Fruit fly (Drosophila melanogaster) whole organism, embryonic: ENCODE data around the gene CG5861.

ENCODE experiments used
- Adf1 ChIP-seq: fragments of 200-800 bp; sonication (Bioruptor generic); IDR thresholded peaks from 2 replicates; pipeline ENCODE4 v1.3.6; 2022; ENCODE audit warnings: missing biosample characterization, missing genetic modification characterization
- Atf6 ChIP-seq: fragments of 200-800 bp; sonication (Bioruptor generic); IDR thresholded peaks from 2 replicates; pipeline ENCODE4 v1.3.6; 2022; ENCODE audit warnings: missing biosample characterization, missing genetic modification characterization
- B-H2 ChIP-seq: fragments of 200-800 bp; sonication (Bioruptor generic); optimal IDR thresholded peaks from 2 replicates; lab custom pipeline; 2018; ENCODE audit warnings: missing biosample characterization, mild to moderate bottlenecking, missing genetic modification characterization
- Bdp1 ChIP-seq: fragments of 200-800 bp; sonication (Bioruptor generic); optimal IDR thresholded peaks from 3 replicates; lab custom pipeline; 2016; ENCODE audit warnings: missing biosample characterization, missing genetic modification characterization
- Blimp-1 ChIP-seq: fragments of 200-800 bp; sonication (Bioruptor generic); optimal IDR thresholded peaks from 3 replicates; lab custom pipeline; 2018; ENCODE audit warnings: missing biosample characterization, missing genetic modification characterization, mild to moderate bottlenecking, moderate library complexity, missing genetic modification reagents
- Bteb2 ChIP-seq: fragments of 200-800 bp; sonication (Bioruptor generic); optimal IDR thresholded peaks from 2 replicates; lab custom pipeline; 2016; ENCODE audit warnings: missing biosample characterization, missing genetic modification characterization
- CG10431 ChIP-seq: fragments of 200-800 bp; sonication (Bioruptor generic); optimal IDR thresholded peaks from 3 replicates; lab custom pipeline; 2018; ENCODE audit warnings: missing biosample characterization, mild to moderate bottlenecking, missing genetic modification characterization
- CG10543 ChIP-seq: fragments of 200-800 bp; sonication (Bioruptor generic); optimal IDR thresholded peaks from 3 replicates; lab custom pipeline; 2017; ENCODE audit warnings: missing biosample characterization, mild to moderate bottlenecking, missing genetic modification characterization, moderate library complexity
- CG11398 ChIP-seq: fragments of 200-800 bp; sonication (Bioruptor generic); optimal IDR thresholded peaks from 2 replicates; lab custom pipeline; 2016; ENCODE audit warnings: missing biosample characterization, missing genetic modification characterization
- CG12155 ChIP-seq: fragments of 200-800 bp; sonication (Bioruptor generic); optimal IDR thresholded peaks from 3 replicates; lab custom pipeline; 2016; ENCODE audit warnings: missing biosample characterization, missing genetic modification characterization
- CG1233 ChIP-seq: fragments of 200-800 bp; sonication (Bioruptor generic); optimal IDR thresholded peaks from 4 replicates; lab custom pipeline; 2018; ENCODE audit warnings: missing biosample characterization, mild to moderate bottlenecking, missing genetic modification characterization
- CG12391 ChIP-seq: fragments of 200-800 bp; sonication (Bioruptor generic); optimal IDR thresholded peaks from 3 replicates; lab custom pipeline; 2018; ENCODE audit warnings: missing biosample characterization, mild to moderate bottlenecking, missing genetic modification characterization, moderate library complexity
- CG14014 ChIP-seq: fragments of 200-800 bp; sonication (Bioruptor generic); IDR thresholded peaks from 2 replicates; pipeline ENCODE4 v1.3.6; 2022; ENCODE audit warnings: missing biosample characterization, missing genetic modification characterization
- CG18262 ChIP-seq: fragments of 200-800 bp; optimal IDR thresholded peaks from 3 replicates; lab custom pipeline; 2019; ENCODE audit warnings: missing biosample characterization, mild to moderate bottlenecking, missing genetic modification characterization, moderate library complexity
- CG31365 ChIP-seq: fragments of 200-800 bp; sonication (Bioruptor generic); optimal IDR thresholded peaks from 2 replicates; lab custom pipeline; 2018; ENCODE audit warnings: missing biosample characterization, mild to moderate bottlenecking, missing genetic modification characterization
- CG32767 ChIP-seq: fragments of 200-800 bp; sonication (Bioruptor generic); IDR thresholded peaks from 2 replicates; pipeline ENCODE4 v1.3.6; 2022; ENCODE audit warnings: missing biosample characterization, missing genetic modification characterization
- CG3407 ChIP-seq: fragments of 200-800 bp; sonication (Bioruptor generic); optimal IDR thresholded peaks from 2 replicates; lab custom pipeline; 2018; ENCODE audit warnings: missing biosample characterization, mild to moderate bottlenecking, missing genetic modification characterization
- CG6813 ChIP-seq: fragments of 200-800 bp; sonication (Bioruptor generic); optimal IDR thresholded peaks from 2 replicates; lab custom pipeline; 2017; ENCODE audit warnings: missing biosample characterization, missing genetic modification characterization, mild to moderate bottlenecking, moderate library complexity, missing genetic modification reagents
- CG7556 ChIP-seq: fragments of 200-800 bp; sonication (Bioruptor generic); optimal IDR thresholded peaks from 2 replicates; lab custom pipeline; 2017; ENCODE audit warnings: missing biosample characterization, mild to moderate bottlenecking, missing genetic modification characterization
- CG7839 ChIP-seq: fragments of 200-800 bp; sonication (Bioruptor generic); optimal IDR thresholded peaks from 3 replicates; lab custom pipeline; 2018; ENCODE audit warnings: missing biosample characterization, mild to moderate bottlenecking, missing genetic modification characterization, moderate library complexity
- CG8290 ChIP-seq, 3 experiments: fragments of 200-800 bp; sonication (Bioruptor generic); optimal IDR thresholded peaks; 2 replicates each; lab custom pipeline; 2016 to 2019; ENCODE audit warnings: missing biosample characterization in 3 of 3, missing genetic modification characterization in 3 of 3, mild to moderate bottlenecking in 2 of 3, moderate library complexity in 1 of 3
- Camta ChIP-seq: fragments of 200-800 bp; sonication (Bioruptor generic); optimal IDR thresholded peaks from 2 replicates; lab custom pipeline; 2016; ENCODE audit warnings: missing biosample characterization, missing genetic modification characterization
- CrebB ChIP-seq: fragments of 200-800 bp; sonication (Bioruptor generic); optimal IDR thresholded peaks from 3 replicates; lab custom pipeline; 2018; ENCODE audit warnings: missing biosample characterization, mild to moderate bottlenecking, missing genetic modification characterization
- D ChIP-seq, 2 experiments: fragments of 200-800 bp in 1 of 2; fragments of >200 bp in 1 of 2; sonication (Bioruptor generic) in 1 of 2; optimal IDR thresholded peaks; 2 replicates in 1 of 2; 3 replicates in 1 of 2; lab custom pipeline; 2017; ENCODE audit warnings: mild to moderate bottlenecking in 1 of 2, missing biosample characterization in 1 of 2, missing genetic modification characterization in 1 of 2, missing genetic modification reagents in 1 of 2
- Drgx ChIP-seq: fragments of 200-800 bp; sonication (Bioruptor generic); IDR thresholded peaks from 2 replicates; pipeline ENCODE4 v1.3.6; 2022; ENCODE audit warnings: missing biosample characterization, missing genetic modification characterization
- HmgZ ChIP-seq: fragments of 200-800 bp; sonication (Bioruptor generic); optimal IDR thresholded peaks from 2 replicates; lab custom pipeline; 2018; ENCODE audit warnings: missing biosample characterization, mild to moderate bottlenecking, missing genetic modification characterization
- Hr51 ChIP-seq, 2 experiments: fragments of 200-800 bp; sonication (Bioruptor generic); optimal IDR thresholded peaks; 2 replicates in 1 of 2; 3 replicates in 1 of 2; lab custom pipeline; 2016 to 2018; ENCODE audit warnings: missing biosample characterization in 2 of 2, missing genetic modification characterization in 2 of 2, mild to moderate bottlenecking in 1 of 2, moderate library complexity in 1 of 2
- Lhr ChIP-seq: fragments of 200-800 bp; sonication (Bioruptor generic); optimal IDR thresholded peaks from 3 replicates; lab custom pipeline; 2017; ENCODE audit warnings: mild to moderate bottlenecking, missing biosample characterization, missing genetic modification reagents, missing genetic modification characterization
- MESR4 ChIP-seq: fragments of 200-800 bp; sonication (Bioruptor generic); optimal IDR thresholded peaks from 2 replicates; lab custom pipeline; 2018; ENCODE audit warnings: missing biosample characterization, mild to moderate bottlenecking, missing genetic modification characterization, moderate library complexity
- Myb ChIP-seq: fragments of 200-800 bp; sonication (Bioruptor generic); optimal IDR thresholded peaks from 2 replicates; lab custom pipeline; 2016; ENCODE audit warnings: missing biosample characterization, missing genetic modification characterization
- Opbp ChIP-seq: fragments of 200-800 bp; sonication (Bioruptor generic); IDR thresholded peaks from 3 replicates; pipeline ENCODE4 v1.3.6; 2022; ENCODE audit warnings: missing biosample characterization, missing genetic modification characterization; ENCODE audit not compliant: partially characterized antibody
- Pdp1 ChIP-seq, 2 experiments: fragments of 200-800 bp; sonication (Bioruptor generic); optimal IDR thresholded peaks; 3 replicates each; lab custom pipeline; 2016; ENCODE audit warnings: missing biosample characterization in 2 of 2, missing genetic modification characterization in 2 of 2, mild to moderate bottlenecking in 1 of 2, moderate library complexity in 1 of 2
- Taf1 ChIP-seq: fragments of 200-800 bp; sonication (Bioruptor generic); IDR thresholded peaks from 2 replicates; pipeline ENCODE4 v1.3.6; 2022; ENCODE audit warnings: missing biosample characterization, missing genetic modification characterization
- YL-1 ChIP-seq: fragments of 200-800 bp; sonication (Bioruptor generic); optimal IDR thresholded peaks from 3 replicates; lab custom pipeline; 2017; ENCODE audit warnings: missing biosample characterization, mild to moderate bottlenecking, missing genetic modification characterization
- amos ChIP-seq: fragments of 200-800 bp; sonication (Bioruptor generic); IDR thresholded peaks from 2 replicates; pipeline ENCODE4 v1.3.6; 2022; ENCODE audit warnings: missing biosample characterization, missing genetic modification characterization; ENCODE audit not compliant: partially characterized antibody
- ase ChIP-seq: fragments of 200-800 bp; sonication (Bioruptor generic); IDR thresholded peaks from 3 replicates; pipeline ENCODE4 v1.3.6; 2022; ENCODE audit warnings: missing biosample characterization, missing genetic modification characterization
- bsh ChIP-seq, 2 experiments: fragments of 200-800 bp; sonication (Bioruptor generic); optimal IDR thresholded peaks; 2 replicates each; lab custom pipeline; 2017 to 2018; ENCODE audit warnings: mild to moderate bottlenecking in 2 of 2, missing biosample characterization in 2 of 2, missing genetic modification characterization in 2 of 2, moderate library complexity in 1 of 2
- chm ChIP-seq: fragments of 200-800 bp; sonication (Bioruptor generic); IDR thresholded peaks from 2 replicates; pipeline ENCODE4 v1.3.6; 2022; ENCODE audit warnings: missing biosample characterization, missing genetic modification characterization
- dimm ChIP-seq: fragments of 200-800 bp; sonication (Bioruptor generic); IDR thresholded peaks from 2 replicates; pipeline ENCODE4 v1.3.6; 2022; ENCODE audit warnings: missing biosample characterization, missing genetic modification characterization
- esg ChIP-seq: fragments of 200-800 bp; sonication (Bioruptor generic); conservative IDR thresholded peaks from 2 replicates; pipeline ENCODE4 v1.3.6; 2022; ENCODE audit warnings: missing biosample characterization, missing genetic modification characterization
- ftz-f1 ChIP-seq: fragments of 200-800 bp; sonication (Bioruptor generic); optimal IDR thresholded peaks from 2 replicates; lab custom pipeline; 2016; ENCODE audit warnings: missing biosample characterization, missing genetic modification characterization
- h ChIP-seq: fragments of >200 bp; optimal IDR thresholded peaks from 2 replicates; lab custom pipeline; 2017
- insv ChIP-seq, 2 experiments: fragments of 200-800 bp; sonication (Bioruptor generic); optimal IDR thresholded peaks; 3 replicates each; lab custom pipeline; 2016 to 2018; ENCODE audit warnings: missing biosample characterization in 2 of 2, missing genetic modification characterization in 2 of 2
- kah ChIP-seq: fragments of 200-800 bp; sonication (Bioruptor generic); optimal IDR thresholded peaks from 2 replicates; lab custom pipeline; 2018; ENCODE audit warnings: missing biosample characterization, mild to moderate bottlenecking, missing genetic modification characterization
- kni ChIP-seq: fragments of 200-800 bp; sonication (Bioruptor generic); optimal IDR thresholded peaks from 3 replicates; lab custom pipeline; 2017; ENCODE audit warnings: mild to moderate bottlenecking, missing biosample characterization, missing genetic modification reagents, missing genetic modification characterization
- nerfin-1 ChIP-seq: fragments of 200-800 bp; sonication (Bioruptor generic); optimal IDR thresholded peaks from 3 replicates; lab custom pipeline; 2019; ENCODE audit warnings: missing biosample characterization, mild to moderate bottlenecking, missing genetic modification characterization, moderate library complexity
- pros ChIP-seq: fragments of 200-800 bp; sonication (Bioruptor generic); optimal IDR thresholded peaks from 3 replicates; lab custom pipeline; 2019; ENCODE audit warnings: missing biosample characterization, mild to moderate bottlenecking, missing genetic modification characterization, moderate library complexity
- sd ChIP-seq: fragments of 200-800 bp; sonication (Bioruptor generic); optimal IDR thresholded peaks from 3 replicates; lab custom pipeline; 2018; ENCODE audit warnings: missing biosample characterization, mild to moderate bottlenecking, missing genetic modification characterization, moderate library complexity
- tup ChIP-seq: fragments of 200-800 bp; sonication (Bioruptor generic); optimal IDR thresholded peaks from 2 replicates; lab custom pipeline; 2016; ENCODE audit warnings: missing biosample characterization, mild to moderate bottlenecking, missing genetic modification characterization, moderate library complexity

Gene CG5861

DNA sequence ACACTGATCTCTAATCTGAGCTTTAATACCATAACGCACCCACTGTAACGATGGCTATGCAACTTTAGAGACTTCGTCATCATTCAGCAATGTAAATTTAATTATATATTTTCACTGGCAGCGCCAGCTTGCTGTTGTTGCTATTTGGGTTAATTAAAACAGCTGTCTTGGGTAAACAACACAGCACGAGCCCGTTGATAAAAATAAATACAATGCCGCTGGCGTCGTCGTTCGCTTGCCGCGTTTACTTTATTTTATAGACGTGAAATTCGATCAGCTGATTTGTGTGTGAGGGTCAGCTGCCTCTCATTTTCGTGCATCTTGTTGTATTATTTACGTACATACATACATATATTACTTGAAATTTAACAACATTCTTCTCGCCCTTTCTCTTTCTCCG, 34.4 kb downstream of the CG5861 start (continued):
- TF ChIP-seq HmgZ (tag; lab: Kevin White, UChicago) (peak; percentile 16), Taf1 (no peak), chm (GFP tag; lab: Robert Waterston, UW) (peak; percentile 39; the same call in 1 of the 2 replicates), MESR4 (GFP tag; lab: Kevin White, UChicago) (no peak), CG32767 (no peak), bsh (GFP tag; optimal IDR thresholded peaks at IDR 0.05; lab: Kevin White, UChicago) (peak in 1 of 2 experiments; percentile 34), CG12155 (GFP tag; lab: Kevin White, UChicago) (no peak), B-H2 (GFP tag; lab: Kevin White, UChicago) (peak; percentile 25), YL-1 (no peak), Bteb2 (no peak), Adf1 (peak; percentile 41; the same call in 1 of the 2 replicates), nerfin-1 (peak; percentile 2), CG14014 (GFP tag; lab: Robert Waterston, UW) (peak; percentile 46; the same call in 1 of the 2 replicates), CG10543 (GFP tag; lab: Kevin White, UChicago) (peak; percentile 77), CG31365 (tag; lab: Kevin White, UChicago) (peak; percentile 30), Opbp (GFP tag; lab: Robert Waterston, UW) (no peak), esg (GFP tag; lab: Robert Waterston, UW) (no peak), Camta (GFP tag; lab: Kevin White, UChicago) (no peak), kah (GFP tag; lab: Kevin White, UChicago) (peak; percentile 43), Bdp1 (GFP tag; lab: Kevin White, UChicago) (no peak), CG10431 (GFP tag; lab: Kevin White, UChicago) (peak; percentile 34), Drgx (no peak), amos (GFP tag; lab: Robert Waterston, UW) (no peak), CG3407 (peak; percentile 56), Atf6 (GFP tag; lab: Robert Waterston, UW) (peak; percentile 39; the same call in 1 of the 2 replicates), CG12391 (tag; lab: Kevin White, UChicago) (no peak), CG6813 (GFP tag; lab: Kevin White, UChicago) (peak; percentile 68), CG7839 (tag; lab: Kevin White, UChicago) (no peak), D (optimal IDR thresholded peaks at IDR 0.05; lab: Kevin White, UChicago) (no peak), D (GFP tag; optimal IDR thresholded peaks at IDR 0.05; lab: Kevin White, UChicago) (peak; percentile 15), CG7556 (GFP tag; lab: Kevin White, UChicago) (peak; percentile 22), Pdp1 (GFP tag; optimal IDR thresholded peaks at IDR 0.05; lab: Kevin White, UChicago) (peak in 1 of 2 experiments; percentile 30), CrebB (tag; lab: Kevin White, UChicago) (peak; percentile 26), CG1233 (GFP tag; lab: Kevin White, UChicago) (peak; percentile 34), kni (GFP tag; lab: Kevin White, UChicago) (peak; percentile 79), Lhr (GFP tag; lab: Kevin White, UChicago) (no peak), CG18262 (peak; percentile 16), CG8290 (GFP tag; optimal IDR thresholded peaks at IDR 0.05; lab: Kevin White, UChicago) (no peak), CG8290 (tag; optimal IDR thresholded peaks at IDR 0.05; lab: Kevin White, UChicago) (peak in 1 of 2 experiments; percentile 49), pros (GFP tag; lab: Kevin White, UChicago) (no peak), sd (tag; lab: Kevin White, UChicago) (peak; percentile 91), dimm (GFP tag; lab: Robert Waterston, UW) (no peak), tup (GFP tag; lab: Kevin White, UChicago) (no peak), Myb (GFP tag; lab: Kevin White, UChicago) (no peak), ase (no peak), CG11398 (GFP tag; lab: Kevin White, UChicago) (no peak), Blimp-1 (GFP tag; lab: Kevin White, UChicago) (peak; percentile 29), ftz-f1 (GFP tag; lab: Kevin White, UChicago) (no peak), insv (GFP tag; optimal IDR thresholded peaks at IDR 0.05; lab: Kevin White, UChicago) (peak in 1 of 2 experiments; percentile 10), Hr51 (GFP tag; optimal IDR thresholded peaks at IDR 0.05; lab: Kevin White, UChicago) (no peak), h (lab: Kevin White, UChicago) (no peak)
